Worm (Caenorhabditis elegans) whole organism, L2 larva: ENCODE data around the gene pes-10.

ENCODE experiments used
- R02D3.7 ChIP-seq: fragments of 150-350 bp; optimal IDR thresholded peaks from 2 replicates; lab custom pipeline; 2014; ENCODE audit warnings: missing biosample characterization, missing genetic modification characterization
- dmd-4 ChIP-seq: sonication (generic microtip); optimal IDR thresholded peaks from 2 replicates; lab custom pipeline; 2017; ENCODE audit warnings: missing biosample characterization, missing genetic modification characterization
- egl-27 ChIP-seq: sonication (generic microtip); optimal IDR thresholded peaks from 3 replicates; lab custom pipeline; 2017; ENCODE audit warnings: missing biosample characterization, missing genetic modification reagents, missing genetic modification characterization
- elt-3 ChIP-seq: sonication (generic microtip); optimal IDR thresholded peaks from 2 replicates; lab custom pipeline; 2017; ENCODE audit warnings: missing biosample characterization, missing genetic modification characterization
- nhr-11 ChIP-seq: fragments of 150-350 bp; optimal IDR thresholded peaks from 2 replicates; lab custom pipeline; 2014; ENCODE audit warnings: missing biosample characterization, missing genetic modification characterization
- peb-1 ChIP-seq: fragments of 150-350 bp; optimal IDR thresholded peaks from 2 replicates; lab custom pipeline; 2014; ENCODE audit warnings: missing biosample characterization, missing genetic modification characterization
- snpc-4 ChIP-seq: fragments of 150-350 bp; optimal IDR thresholded peaks from 2 replicates; lab custom pipeline; 2014; ENCODE audit warnings: missing biosample characterization, missing genetic modification characterization
- unc-39 ChIP-seq: fragments of 150-350 bp; optimal IDR thresholded peaks from 2 replicates; lab custom pipeline; 2014; ENCODE audit warnings: missing biosample characterization, missing genetic modification characterization

ce11 chrII:12847736-12848135 lies at the start of gene pes-10:
- TF ChIP-seq snpc-4 (tag; lab: Kevin White, UChicago) (no peak), nhr-11 (no peak), peb-1 (no peak), R02D3.7 (no peak), unc-39 (tag; lab: Kevin White, UChicago) (no peak), elt-3 (tag; lab: Kevin White, UChicago) (no peak), dmd-4 (tag; lab: Kevin White, UChicago) (no peak), egl-27 (tag; lab: Kevin White, UChicago) (no peak)
